Worm (Caenorhabditis elegans) whole organism, late embryonic: ENCODE results near the gene nspb-6.

ENCODE experiments used
- C38D4.7 ChIP-seq: fragments of 200-800 bp; sonication (Bioruptor generic); optimal IDR thresholded peaks from 2 replicates; lab custom pipeline; 2018; ENCODE audit warnings: mild to moderate bottlenecking, missing genetic modification characterization, moderate library complexity, missing compliant biosample characterization
- K09A11.1 ChIP-seq: sonication (generic microtip); optimal IDR thresholded peaks from 2 replicates; lab custom pipeline; 2017; ENCODE audit warnings: antibody characterized with exemption, mild to moderate bottlenecking, missing genetic modification characterization, missing compliant biosample characterization; ENCODE audit not compliant: insufficient read depth
- Y22D7AL.16 ChIP-seq: sonication (generic microtip); optimal IDR thresholded peaks from 2 replicates; lab custom pipeline; 2016; ENCODE audit warnings: missing genetic modification characterization, missing compliant biosample characterization
- ceh-14 ChIP-seq: sonication (generic microtip); optimal IDR thresholded peaks from 2 replicates; lab custom pipeline; 2016; ENCODE audit warnings: missing genotype, missing genetic modification characterization, missing compliant biosample characterization
- ceh-2 ChIP-seq: sonication (generic microtip); optimal IDR thresholded peaks from 2 replicates; lab custom pipeline; 2016; ENCODE audit warnings: missing genotype, missing genetic modification characterization, missing compliant biosample characterization
- ceh-30 ChIP-seq: fragments of 150-350 bp; optimal IDR thresholded peaks from 2 replicates; lab custom pipeline; 2014; ENCODE audit warnings: missing biosample characterization, missing genetic modification characterization
- ceh-31 ChIP-seq: sonication (generic microtip); optimal IDR thresholded peaks from 2 replicates; lab custom pipeline; 2016; ENCODE audit warnings: missing genetic modification characterization, missing compliant biosample characterization
- ceh-34 ChIP-seq: sonication (generic microtip); optimal IDR thresholded peaks from 2 replicates; lab custom pipeline; 2016; ENCODE audit warnings: mild to moderate bottlenecking, missing genetic modification characterization, missing compliant biosample characterization
- ceh-9 ChIP-seq: sonication (generic microtip); optimal IDR thresholded peaks from 2 replicates; lab custom pipeline; 2016; ENCODE audit warnings: mild to moderate bottlenecking, missing genetic modification characterization, inconsistent platforms, missing compliant biosample characterization
- che-1 ChIP-seq: sonication (generic microtip); optimal IDR thresholded peaks from 2 replicates; lab custom pipeline; 2016; ENCODE audit warnings: mild to moderate bottlenecking, missing genetic modification characterization, missing compliant biosample characterization
- elt-2 ChIP-seq: sonication (generic microtip); optimal IDR thresholded peaks from 2 replicates; lab custom pipeline; 2016; ENCODE audit warnings: missing genetic modification reagents, missing genetic modification characterization, missing compliant biosample characterization
- ets-4 ChIP-seq: sonication (generic microtip); optimal IDR thresholded peaks from 2 replicates; lab custom pipeline; 2016; ENCODE audit warnings: missing genetic modification characterization, missing compliant biosample characterization
- hlh-13 ChIP-seq: fragments of 200-800 bp; sonication (Bioruptor generic); optimal IDR thresholded peaks from 2 replicates; lab custom pipeline; 2018; ENCODE audit warnings: mild to moderate bottlenecking, missing genetic modification characterization, missing compliant biosample characterization
- hlh-30 ChIP-seq: sonication (generic microtip); optimal IDR thresholded peaks from 2 replicates; lab custom pipeline; 2017; ENCODE audit warnings: antibody characterized with exemption, missing genetic modification characterization, missing compliant biosample characterization; ENCODE audit not compliant: insufficient read depth
- hlh-8 ChIP-seq: sonication (generic microtip); optimal IDR thresholded peaks from 2 replicates; lab custom pipeline; 2016; ENCODE audit warnings: missing genotype, missing genetic modification characterization, missing compliant biosample characterization
- lim-6 ChIP-seq: sonication (generic microtip); optimal IDR thresholded peaks from 2 replicates; lab custom pipeline; 2016; ENCODE audit warnings: missing genetic modification characterization, missing compliant biosample characterization
- madf-2 ChIP-seq: sonication (generic microtip); optimal IDR thresholded peaks from 2 replicates; lab custom pipeline; 2017; ENCODE audit warnings: missing genetic modification characterization, missing compliant biosample characterization
- nfya-1 ChIP-seq: sonication (generic microtip); optimal IDR thresholded peaks from 2 replicates; lab custom pipeline; 2017; ENCODE audit warnings: missing genetic modification characterization, mild to moderate bottlenecking, missing compliant biosample characterization, antibody characterized with exemption, moderate library complexity
- nhr-11 ChIP-seq: fragments of 150-350 bp; optimal IDR thresholded peaks from 2 replicates; lab custom pipeline; 2014; ENCODE audit warnings: missing biosample characterization, missing genetic modification characterization
- nhr-232 ChIP-seq: sonication (generic microtip); optimal IDR thresholded peaks from 2 replicates; lab custom pipeline; 2016; ENCODE audit warnings: missing genetic modification characterization, missing compliant biosample characterization
- pat-9 ChIP-seq: fragments of 200-800 bp; sonication (Bioruptor generic); optimal IDR thresholded peaks from 2 replicates; lab custom pipeline; 2018; ENCODE audit warnings: mild to moderate bottlenecking, missing genetic modification characterization, moderate library complexity, missing compliant biosample characterization
- pax-1 ChIP-seq: fragments of 150-350 bp; optimal IDR thresholded peaks from 2 replicates; lab custom pipeline; 2014; ENCODE audit warnings: missing biosample characterization, missing genetic modification characterization
- pqm-1 ChIP-seq: sonication (generic microtip); optimal IDR thresholded peaks from 2 replicates; lab custom pipeline; 2016; ENCODE audit warnings: missing genetic modification characterization, missing compliant biosample characterization
- pros-1 ChIP-seq: fragments of 150-350 bp; optimal IDR thresholded peaks from 2 replicates; lab custom pipeline; 2014; ENCODE audit warnings: missing biosample characterization, missing genetic modification reagents, missing genetic modification characterization
- sox-2 ChIP-seq: fragments of 200-800 bp; sonication (Bioruptor generic); IDR thresholded peaks from 2 replicates; pipeline ENCODE4 v1.3.6; 2022; ENCODE audit warnings: missing genetic modification reagents, missing genetic modification characterization, missing compliant biosample characterization
- tbx-2 ChIP-seq: sonication (generic microtip); optimal IDR thresholded peaks from 2 replicates; lab custom pipeline; 2016; ENCODE audit warnings: missing genetic modification characterization, missing compliant biosample characterization
- zip-5 ChIP-seq: sonication (generic microtip); optimal IDR thresholded peaks from 2 replicates; lab custom pipeline; 2016; ENCODE audit warnings: missing genetic modification characterization, missing compliant biosample characterization
- ztf-16 ChIP-seq: sonication (generic microtip); optimal IDR thresholded peaks from 2 replicates; lab custom pipeline; 2017; ENCODE audit warnings: missing genetic modification characterization, missing compliant biosample characterization

Gene nspb-6

DNA sequence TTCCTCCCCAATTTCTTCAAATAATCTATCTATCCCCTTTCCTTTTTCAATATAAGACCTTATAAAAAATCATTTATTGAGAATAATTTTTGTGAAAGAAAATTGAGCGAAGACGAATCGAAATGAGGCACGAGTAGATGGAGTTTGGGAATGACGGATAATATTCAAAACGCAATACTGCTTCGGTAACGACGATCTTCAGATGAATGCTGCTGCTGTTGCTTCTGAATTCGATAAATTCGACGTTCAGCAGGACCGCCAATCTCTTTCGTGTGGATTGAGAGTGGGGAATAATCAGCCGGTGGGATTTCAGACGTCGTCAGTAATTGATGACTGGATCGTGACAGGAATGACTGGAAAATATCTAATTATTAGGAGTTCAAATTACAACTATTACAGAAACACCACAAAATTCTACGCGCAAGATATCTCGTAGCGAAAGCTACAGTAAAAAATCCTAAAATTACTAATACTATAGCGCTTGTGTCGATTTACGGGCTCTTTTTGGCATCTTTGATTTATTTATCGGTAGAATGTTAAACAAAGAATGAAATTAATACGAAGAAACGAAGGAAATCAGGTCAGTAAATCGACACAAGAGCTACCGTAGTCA, 44.4 kb upstream of the nspb-6 start:
- no peak for TF ChIP-seq madf-2 (tag; lab: Kevin White, UChicago)
- TF ChIP-seq pat-9 (tag; lab: Kevin White, UChicago) = no peak
- no peak for TF ChIP-seq pros-1 (tag; lab: Kevin White, UChicago)

DNA sequence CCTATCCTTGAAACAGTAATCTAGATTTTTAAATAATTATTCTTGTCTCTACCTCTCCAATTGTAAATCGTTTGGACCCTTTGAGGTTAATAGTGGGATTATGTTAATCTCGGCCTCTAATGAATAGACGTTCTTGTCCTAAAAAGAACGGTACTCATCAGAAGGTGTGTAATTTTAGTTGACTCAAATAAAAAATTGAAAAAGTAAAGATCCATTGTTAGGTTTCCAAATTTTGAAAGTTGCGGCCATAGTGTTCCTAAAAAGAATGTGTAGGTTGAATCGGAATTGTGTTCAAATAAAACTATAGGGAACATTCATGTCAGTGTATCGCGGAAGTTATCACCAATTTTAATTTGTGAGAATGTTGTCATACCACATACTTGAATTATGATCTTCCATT, 39.7 kb upstream of the nspb-6 start:
- no peak for TF ChIP-seq sox-2 (GFP tag; lab: Robert Waterston, UW)

DNA sequence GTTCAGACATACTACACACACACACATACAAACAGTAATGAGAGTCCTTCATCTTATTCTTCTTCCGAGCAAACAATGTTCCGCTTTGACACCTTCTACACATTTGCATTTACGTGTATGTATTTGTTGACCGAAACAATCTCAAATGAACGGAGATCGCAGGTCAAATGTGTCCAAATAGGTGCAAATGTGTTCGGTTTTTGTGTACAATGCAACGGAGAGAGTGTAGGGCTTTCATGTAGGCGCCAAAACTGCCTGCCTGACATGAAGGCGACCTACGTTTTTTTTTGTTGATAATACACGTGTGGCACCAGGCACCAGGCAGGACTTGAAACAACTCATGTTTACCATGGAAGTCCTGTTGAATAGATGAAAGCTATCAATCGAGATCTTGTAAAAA, 38.3 kb upstream of the nspb-6 start:
- TF ChIP-seq zip-5 (no peak), lim-6 (tag; lab: Kevin White, UChicago) (no peak)

DNA sequence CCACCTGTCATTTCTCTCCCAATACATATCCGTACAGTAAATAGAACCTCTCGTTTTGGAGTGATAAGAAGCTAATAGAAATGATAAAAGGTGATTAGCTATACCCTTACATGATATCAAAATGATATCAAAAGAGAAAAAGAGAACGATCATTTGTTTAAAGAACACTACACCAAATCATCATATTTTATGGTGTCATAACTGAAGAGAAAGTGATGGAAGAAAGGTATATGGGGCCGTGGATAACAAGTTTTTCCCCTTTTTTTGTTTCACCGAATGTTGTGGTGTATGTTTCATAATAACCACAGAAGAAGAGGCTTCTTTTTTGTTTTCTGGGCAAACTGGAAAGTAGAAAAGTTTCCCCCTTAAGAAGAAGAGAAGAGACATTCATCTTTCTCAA, 37.1 kb upstream of the nspb-6 start:
- no peak for TF ChIP-seq pax-1 (tag; lab: Kevin White, UChicago)
- peak; percentile 12 for TF ChIP-seq elt-2

DNA sequence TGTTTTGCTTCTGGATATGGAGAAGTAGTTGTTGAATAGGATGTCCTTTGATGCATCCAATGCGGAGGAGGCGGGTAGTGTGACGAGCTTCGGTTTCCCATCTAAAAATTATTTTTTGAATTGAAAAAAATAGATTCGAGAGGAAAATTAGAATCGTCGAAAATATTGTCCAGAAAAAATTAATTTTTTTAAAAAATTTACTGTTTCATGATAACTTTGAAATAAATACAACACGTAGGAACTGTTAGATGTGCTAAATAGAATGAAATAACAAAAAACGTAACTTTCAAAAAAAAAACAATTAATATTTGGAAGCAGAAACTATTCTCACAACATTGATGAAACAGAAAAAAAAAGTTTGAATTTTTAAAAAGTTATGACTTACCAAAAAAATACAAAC, 35.4 kb upstream of the nspb-6 start, which contains the start of gene C06E7.4:
Gene C06E7.4, minus strand, starts transcription at position 101 of the 400 bp plus-strand sequence.
- TF ChIP-seq K09A11.1 (tag; lab: Kevin White, UChicago) (no peak), ceh-30 (tag; lab: Kevin White, UChicago) (no peak), ztf-16 (tag; lab: Kevin White, UChicago) (no peak), ceh-9 (tag; lab: Kevin White, UChicago) (no peak), pqm-1 (no peak), ets-4 (tag; lab: Kevin White, UChicago) (no peak), hlh-8 (tag; lab: Kevin White, UChicago) (no peak)
- TF ChIP-seq, all 69 proteins: peak for 0

DNA sequence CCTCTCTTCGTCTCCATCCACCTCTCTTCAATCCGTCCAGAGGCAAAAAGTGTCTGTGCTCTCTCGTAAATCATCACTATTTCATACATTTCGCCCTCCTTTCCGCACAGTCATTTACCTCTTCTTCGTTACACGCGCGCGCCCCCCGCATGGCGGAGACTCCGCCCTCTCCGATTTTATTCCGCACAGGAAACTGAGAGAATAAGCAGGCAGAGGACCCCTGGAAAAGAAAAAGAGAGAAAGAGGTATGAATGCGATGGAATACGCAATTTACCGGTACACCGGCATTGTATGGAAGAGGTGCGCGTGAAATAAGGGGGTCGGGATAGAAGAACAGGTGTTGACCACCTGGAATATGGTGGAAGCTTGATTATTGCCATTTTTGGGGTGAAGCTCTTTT, 34.5 kb upstream of the nspb-6 start:
- TF ChIP-seq ztf-16 (tag; lab: Kevin White, UChicago) (no peak), pqm-1 (no peak), ceh-34 (tag; lab: Kevin White, UChicago) (peak; percentile 19), tbx-2 (tag; lab: Kevin White, UChicago) (peak; percentile 37), pros-1 (tag; lab: Kevin White, UChicago) (peak; percentile 50), nfya-1 (tag; lab: Kevin White, UChicago) (peak; percentile 14), ceh-2 (tag; lab: Kevin White, UChicago) (peak; percentile 22), che-1 (tag; lab: Kevin White, UChicago) (no peak), ceh-31 (tag; lab: Kevin White, UChicago) (peak; percentile 78), ceh-30 (tag; lab: Kevin White, UChicago) (no peak)

DNA sequence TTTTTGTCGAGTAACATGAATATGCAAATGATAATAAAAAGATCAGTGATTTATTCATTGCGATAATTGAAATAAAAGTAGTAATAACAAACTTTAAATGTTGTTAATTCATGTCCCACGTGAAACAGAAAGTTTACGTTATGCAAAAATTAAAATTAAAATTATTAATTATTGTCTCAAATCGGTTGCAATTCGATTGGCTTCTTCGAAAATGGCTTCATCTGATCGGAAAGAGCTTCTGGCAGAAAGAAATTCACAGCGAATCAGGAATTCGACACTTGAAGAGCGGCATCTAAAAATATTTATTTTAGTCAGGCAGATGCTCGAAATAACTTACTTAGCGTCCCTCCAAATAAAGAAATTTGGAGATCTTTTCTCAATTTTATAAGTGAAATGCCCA, 29.5 kb upstream of the nspb-6 start, which contains the start of gene spe-27:
Gene spe-27, minus strand, starts transcription at position 101 of the 400 bp plus-strand sequence.
- TF ChIP-seq ceh-14 (tag; lab: Kevin White, UChicago) (no peak), hlh-13 (no peak), nhr-232 (tag; lab: Kevin White, UChicago) (no peak), C38D4.7 (GFP tag; lab: Kevin White, UChicago) (no peak), nhr-11 (no peak)

DNA sequence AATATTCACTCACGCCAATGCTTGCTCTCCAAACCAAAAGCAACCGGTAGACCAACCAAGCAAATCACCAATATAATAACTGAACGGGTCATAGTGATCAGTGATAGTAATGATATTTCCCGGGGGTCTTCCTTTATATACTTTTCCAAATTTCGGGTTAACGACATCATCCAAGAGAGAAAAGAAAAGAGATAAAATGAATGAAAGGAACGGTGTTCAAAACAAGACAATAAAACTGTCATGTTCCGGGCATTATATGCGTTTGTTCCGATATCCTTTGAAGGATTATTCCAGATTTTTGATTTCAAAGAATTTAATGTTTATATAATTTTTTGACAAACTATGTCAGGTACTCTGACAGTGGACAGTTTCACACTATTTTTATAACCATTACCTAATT, 28.1 kb upstream of the nspb-6 start, which contains the start of gene C06E7.88:
Gene C06E7.88, minus strand, starts transcription at position 101 of the 400 bp plus-strand sequence.
- TF ChIP-seq Y22D7AL.16 (tag; lab: Kevin White, UChicago) (no peak), ceh-9 (tag; lab: Kevin White, UChicago) (no peak), ceh-14 (tag; lab: Kevin White, UChicago) (no peak), hlh-30 (tag; lab: Kevin White, UChicago) (no peak), hlh-8 (tag; lab: Kevin White, UChicago) (no peak)
